Fruit fly (Drosophila melanogaster) whole organism, embryonic: ENCODE results near the gene Smox.
A peak's percentile ranks its signal among the peaks of the same experiment; 100 is the strongest.

Source experiments
- CG10267 ChIP-seq: fragments of 200-800 bp; sonication (Bioruptor generic); optimal IDR thresholded peaks from 2 replicates; lab custom pipeline; 2018; ENCODE audit warnings: missing biosample characterization, mild to moderate bottlenecking, missing genetic modification characterization, moderate library complexity
- CG10462 ChIP-seq: fragments of 200-800 bp; sonication (Bioruptor generic); optimal IDR thresholded peaks from 2 replicates; lab custom pipeline; 2016; ENCODE audit warnings: missing biosample characterization, missing genetic modification characterization
- CG11085 ChIP-seq: fragments of 200-800 bp; sonication (Bioruptor generic); IDR thresholded peaks from 2 replicates; pipeline ENCODE4 v1.3.6; 2022; ENCODE audit warnings: missing biosample characterization, missing genetic modification characterization
- CG12155 ChIP-seq: fragments of 200-800 bp; sonication (Bioruptor generic); optimal IDR thresholded peaks from 3 replicates; lab custom pipeline; 2016; ENCODE audit warnings: missing biosample characterization, missing genetic modification characterization
- CG12236 ChIP-seq: fragments of 200-800 bp; sonication (Bioruptor generic); optimal IDR thresholded peaks from 2 replicates; lab custom pipeline; 2016; ENCODE audit warnings: missing biosample characterization, missing genetic modification characterization
- CG12769 ChIP-seq: fragments of 200-800 bp; sonication (Bioruptor generic); optimal IDR thresholded peaks from 2 replicates; lab custom pipeline; 2019; ENCODE audit warnings: missing biosample characterization, mild to moderate bottlenecking, missing genetic modification characterization, moderate library complexity
- CG12942 ChIP-seq: fragments of 200-800 bp; sonication (Bioruptor generic); optimal IDR thresholded peaks from 3 replicates; lab custom pipeline; 2016; ENCODE audit warnings: missing biosample characterization, missing genetic modification characterization
- CG13296 ChIP-seq: fragments of 200-800 bp; sonication (Bioruptor generic); optimal IDR thresholded peaks from 3 replicates; lab custom pipeline; 2018; ENCODE audit warnings: missing biosample characterization, mild to moderate bottlenecking, missing genetic modification characterization
- CG14441 ChIP-seq: fragments of 200-800 bp; sonication (Bioruptor generic); IDR thresholded peaks from 2 replicates; pipeline ENCODE4 v1.3.6; 2022; ENCODE audit warnings: missing biosample characterization, missing genetic modification characterization
- CG15696 ChIP-seq: fragments of 200-800 bp; sonication (Bioruptor generic); optimal IDR thresholded peaks from 2 replicates; lab custom pipeline; 2019; ENCODE audit warnings: missing biosample characterization, mild to moderate bottlenecking, missing genetic modification characterization, moderate library complexity
- CG16779 ChIP-seq: fragments of 200-800 bp; sonication (Bioruptor generic); IDR thresholded peaks from 2 replicates; pipeline ENCODE4 v1.3.6; 2022; ENCODE audit warnings: missing biosample characterization, missing genetic modification characterization
- CG18764 ChIP-seq: fragments of 200-800 bp; sonication (Bioruptor generic); optimal IDR thresholded peaks from 3 replicates; lab custom pipeline; 2016; ENCODE audit warnings: missing biosample characterization, missing genetic modification characterization
- CG3065 ChIP-seq: fragments of 200-800 bp; sonication (Bioruptor generic); optimal IDR thresholded peaks from 2 replicates; lab custom pipeline; 2016; ENCODE audit warnings: missing biosample characterization, missing genetic modification characterization
- CG4707 ChIP-seq: fragments of 200-800 bp; sonication (Bioruptor generic); optimal IDR thresholded peaks from 2 replicates; lab custom pipeline; 2018; ENCODE audit warnings: missing biosample characterization, mild to moderate bottlenecking, missing genetic modification characterization, moderate library complexity
- CG7556 ChIP-seq: fragments of 200-800 bp; sonication (Bioruptor generic); optimal IDR thresholded peaks from 2 replicates; lab custom pipeline; 2017; ENCODE audit warnings: missing biosample characterization, mild to moderate bottlenecking, missing genetic modification characterization
- CG7745 ChIP-seq: fragments of 200-800 bp; sonication (Bioruptor generic); optimal IDR thresholded peaks from 2 replicates; lab custom pipeline; 2018; ENCODE audit warnings: missing biosample characterization, mild to moderate bottlenecking, missing genetic modification characterization, moderate library complexity
- CG7839 ChIP-seq: fragments of 200-800 bp; sonication (Bioruptor generic); optimal IDR thresholded peaks from 3 replicates; lab custom pipeline; 2018; ENCODE audit warnings: missing biosample characterization, mild to moderate bottlenecking, missing genetic modification characterization, moderate library complexity
- CG8359 ChIP-seq: fragments of 200-800 bp; sonication (Bioruptor generic); optimal IDR thresholded peaks from 2 replicates; lab custom pipeline; 2017; ENCODE audit warnings: missing biosample characterization, mild to moderate bottlenecking, missing genetic modification characterization, borderline replicate concordance
- Camta ChIP-seq: fragments of 200-800 bp; sonication (Bioruptor generic); optimal IDR thresholded peaks from 2 replicates; lab custom pipeline; 2016; ENCODE audit warnings: missing biosample characterization, missing genetic modification characterization
- HmgZ ChIP-seq: fragments of 200-800 bp; sonication (Bioruptor generic); optimal IDR thresholded peaks from 2 replicates; lab custom pipeline; 2018; ENCODE audit warnings: missing biosample characterization, mild to moderate bottlenecking, missing genetic modification characterization
- Hr39 ChIP-seq: fragments of >200 bp; optimal IDR thresholded peaks from 2 replicates; lab custom pipeline; 2017
- Hr78 ChIP-seq, 2 experiments: fragments of 200-800 bp in 1 of 2; fragments of >200 bp in 1 of 2; sonication (Bioruptor generic) in 1 of 2; optimal IDR thresholded peaks; 2 replicates each; lab custom pipeline; 2017 to 2019; ENCODE audit warnings: missing biosample characterization in 2 of 2, missing genetic modification characterization in 2 of 2, mild to moderate bottlenecking in 1 of 2, moderate library complexity in 1 of 2
- Poxn ChIP-seq: fragments of 200-800 bp; sonication (Bioruptor generic); IDR thresholded peaks from 2 replicates; pipeline ENCODE4 v1.3.6; 2022; ENCODE audit warnings: missing biosample characterization, missing genetic modification characterization
- Sin3A ChIP-seq: fragments of >200 bp; optimal IDR thresholded peaks from 2 replicates; lab custom pipeline; 2018
- Ssrp ChIP-seq: fragments of 200-800 bp; sonication (Bioruptor generic); optimal IDR thresholded peaks from 2 replicates; lab custom pipeline; 2018; ENCODE audit warnings: missing biosample characterization, mild to moderate bottlenecking, missing genetic modification characterization, moderate library complexity
- Stat92E ChIP-seq, 3 experiments: fragments of >200 bp in 2 of 3; fragments of 200-800 bp in 1 of 3; sonication (Bioruptor generic) in 1 of 3; optimal IDR thresholded peaks; 2 replicates each; lab custom pipeline; 2017 to 2019; ENCODE audit warnings: missing biosample characterization in 3 of 3, missing genetic modification characterization in 3 of 3, mild to moderate bottlenecking in 1 of 3, moderate library complexity in 1 of 3
- ap ChIP-seq: fragments of 200-800 bp; sonication (Bioruptor generic); IDR thresholded peaks from 2 replicates; pipeline ENCODE4 v1.3.6; 2022; ENCODE audit warnings: missing biosample characterization, missing genetic modification characterization
- ash1 ChIP-seq: fragments of 200-800 bp; sonication (Bioruptor generic); optimal IDR thresholded peaks from 2 replicates; lab custom pipeline; 2018; ENCODE audit warnings: missing biosample characterization, mild to moderate bottlenecking, missing genetic modification characterization
- btn ChIP-seq: fragments of 200-800 bp; sonication (Bioruptor generic); optimal IDR thresholded peaks from 2 replicates; lab custom pipeline; 2016; ENCODE audit warnings: missing biosample characterization, missing genetic modification characterization
- cas ChIP-seq: fragments of 200-800 bp; sonication (Bioruptor generic); IDR thresholded peaks from 2 replicates; pipeline ENCODE4 v1.3.6; 2022; ENCODE audit warnings: missing biosample characterization, missing genetic modification characterization
- chinmo ChIP-seq: fragments of 200-800 bp; sonication (Bioruptor generic); IDR thresholded peaks from 4 replicates; pipeline ENCODE4 v1.3.6; 2022; ENCODE audit warnings: missing biosample characterization, missing genetic modification characterization; ENCODE audit not compliant: partially characterized antibody
- crc ChIP-seq: fragments of 200-800 bp; sonication (Bioruptor generic); optimal IDR thresholded peaks from 2 replicates; lab custom pipeline; 2016; ENCODE audit warnings: missing biosample characterization, missing genetic modification characterization
- da ChIP-seq: fragments of 200-800 bp; sonication (Bioruptor generic); optimal IDR thresholded peaks from 2 replicates; lab custom pipeline; 2016; ENCODE audit warnings: missing biosample characterization, missing genetic modification characterization
- emc ChIP-seq: fragments of 200-800 bp; sonication (Bioruptor generic); optimal IDR thresholded peaks from 2 replicates; lab custom pipeline; 2016; ENCODE audit warnings: missing biosample characterization, missing genetic modification characterization
- ewg ChIP-seq: fragments of 200-800 bp; sonication (Bioruptor generic); optimal IDR thresholded peaks from 3 replicates; lab custom pipeline; 2017; ENCODE audit warnings: mild to moderate bottlenecking, missing biosample characterization, missing genetic modification reagents, missing genetic modification characterization
- fd96Cb ChIP-seq: fragments of 200-800 bp; sonication (Bioruptor generic); optimal IDR thresholded peaks from 2 replicates; lab custom pipeline; 2018; ENCODE audit warnings: missing biosample characterization, mild to moderate bottlenecking, missing genetic modification characterization, moderate library complexity
- gem ChIP-seq: fragments of 200-800 bp; sonication (Bioruptor generic); optimal IDR thresholded peaks from 2 replicates; lab custom pipeline; 2019; ENCODE audit warnings: missing biosample characterization, mild to moderate bottlenecking, missing genetic modification characterization, moderate library complexity
- gt ChIP-seq: fragments of 200-800 bp; sonication (Bioruptor generic); IDR thresholded peaks from 2 replicates; pipeline ENCODE4 v1.3.6; 2022; ENCODE audit warnings: missing biosample characterization, missing genetic modification characterization
- hkb ChIP-seq, 2 experiments: fragments of 200-800 bp in 1 of 2; fragments of >200 bp in 1 of 2; sonication (Bioruptor generic) in 1 of 2; IDR thresholded peaks in 1 of 2; optimal IDR thresholded peaks in 1 of 2; 2 replicates each; pipeline versions ENCODE4 v1.3.6 to Lab custom; 2017 to 2022; ENCODE audit warnings: missing biosample characterization in 1 of 2, missing genetic modification characterization in 1 of 2
- ken ChIP-seq: fragments of 200-800 bp; sonication (Bioruptor generic); IDR thresholded peaks from 3 replicates; pipeline ENCODE4 v1.3.6; 2022; ENCODE audit warnings: missing biosample characterization, missing genetic modification characterization
- lbe ChIP-seq: fragments of 200-800 bp; sonication (Bioruptor generic); optimal IDR thresholded peaks from 2 replicates; lab custom pipeline; 2016; ENCODE audit warnings: missing biosample characterization, mild to moderate bottlenecking, missing genetic modification characterization
- mld ChIP-seq: fragments of 200-800 bp; sonication (Bioruptor generic); IDR thresholded peaks from 3 replicates; pipeline ENCODE4 v1.3.6; 2022; ENCODE audit warnings: missing biosample characterization, missing genetic modification characterization; ENCODE audit not compliant: partially characterized antibody
- org-1 ChIP-seq: fragments of 200-800 bp; sonication (Bioruptor generic); optimal IDR thresholded peaks from 2 replicates; lab custom pipeline; 2017; ENCODE audit warnings: missing biosample characterization, missing genetic modification characterization
- peb ChIP-seq: fragments of 200-800 bp; sonication (Bioruptor generic); IDR thresholded peaks from 2 replicates; pipeline ENCODE4 v1.3.6; 2022; ENCODE audit warnings: missing biosample characterization, missing genetic modification characterization
- pros ChIP-seq: fragments of 200-800 bp; sonication (Bioruptor generic); optimal IDR thresholded peaks from 3 replicates; lab custom pipeline; 2019; ENCODE audit warnings: missing biosample characterization, mild to moderate bottlenecking, missing genetic modification characterization, moderate library complexity
- salm ChIP-seq: fragments of 200-800 bp; sonication (Bioruptor generic); optimal IDR thresholded peaks from 2 replicates; lab custom pipeline; 2018; ENCODE audit warnings: missing biosample characterization, mild to moderate bottlenecking, missing genetic modification characterization
- scrt ChIP-seq: fragments of 200-800 bp; sonication (Bioruptor generic); optimal IDR thresholded peaks from 2 replicates; lab custom pipeline; 2018; ENCODE audit warnings: missing biosample characterization, mild to moderate bottlenecking, missing genetic modification characterization, moderate library complexity
- slp2 ChIP-seq: fragments of 200-800 bp; sonication (Bioruptor generic); optimal IDR thresholded peaks from 2 replicates; lab custom pipeline; 2016; ENCODE audit warnings: missing biosample characterization, missing genetic modification characterization
- z ChIP-seq: fragments of 200-800 bp; sonication (Bioruptor generic); IDR thresholded peaks from 3 replicates; pipeline ENCODE4 v1.3.6; 2022; ENCODE audit warnings: missing biosample characterization, missing genetic modification characterization

The Smox gene

dm6 chrX:8101479-8102198 is 40.4 kb downstream of the Smox start, which contains the start of gene CG2258:
CG2258 (minus strand) TSS chrX:8102095.
- peak; percentile 77 for TF ChIP-seq scrt
- TF ChIP-seq CG12155 (GFP tag; lab: Kevin White, UChicago) = peak; percentile 78
- no peak for TF ChIP-seq da (GFP tag; lab: Kevin White, UChicago)
- peak; percentile 20 for TF ChIP-seq Ssrp (tag; lab: Kevin White, UChicago)
- peak; percentile 92 for TF ChIP-seq CG7839 (tag; lab: Kevin White, UChicago)
- no peak for TF ChIP-seq hkb (optimal IDR thresholded peaks at IDR 0.05; lab: Kevin White, UChicago)
- TF ChIP-seq hkb (GFP tag; IDR thresholded peaks at IDR 0.05; lab: Robert Waterston, UW) = peak; percentile 93
- TF ChIP-seq gt (GFP tag; lab: Robert Waterston, UW) = no peak
- TF ChIP-seq CG4707 (GFP tag; lab: Kevin White, UChicago) = peak; percentile 43
- no peak for TF ChIP-seq Camta (GFP tag; lab: Kevin White, UChicago)
- peak; percentile 58 for TF ChIP-seq CG18764 (GFP tag; lab: Kevin White, UChicago)
- TF ChIP-seq lbe (GFP tag; lab: Kevin White, UChicago) = peak; percentile 37
- TF ChIP-seq CG8359 = no peak
- no peak for TF ChIP-seq pros (GFP tag; lab: Kevin White, UChicago)
- TF ChIP-seq CG13296 (GFP tag; lab: Kevin White, UChicago) = peak; percentile 85
- TF ChIP-seq CG12942 (GFP tag; lab: Kevin White, UChicago) = peak; percentile 70
- TF ChIP-seq peb (GFP tag; lab: Robert Waterston, UW) = peak; percentile 61
- peak; percentile 44; the same call in 1 of the 2 replicates for TF ChIP-seq CG11085 (GFP tag; lab: Robert Waterston, UW)
- peak; percentile 87 for TF ChIP-seq ken (GFP tag; lab: Robert Waterston, UW)
- peak; percentile 47 for TF ChIP-seq org-1 (GFP tag; lab: Kevin White, UChicago)
- peak; percentile 90 for TF ChIP-seq fd96Cb (tag; lab: Kevin White, UChicago)
- TF ChIP-seq chinmo = 0 out of 4 replicates have a peak, but pooled peaks have one; percentile 29
- TF ChIP-seq CG7745 = no peak
- peak; percentile 51 for TF ChIP-seq CG15696 (tag; lab: Kevin White, UChicago)
- no peak for TF ChIP-seq mld (GFP tag; lab: Robert Waterston, UW)
- peak; percentile 1 for TF ChIP-seq CG10462 (GFP tag; lab: Kevin White, UChicago)
- TF ChIP-seq CG16779 (GFP tag; lab: Robert Waterston, UW) = peak; percentile 49; the same call in 1 of the 2 replicates
- TF ChIP-seq Poxn (GFP tag; lab: Robert Waterston, UW) = peak; percentile 37; the same call in 1 of the 2 replicates
- TF ChIP-seq ash1 (GFP tag; lab: Kevin White, UChicago) = no peak
- TF ChIP-seq CG12769 (tag; lab: Kevin White, UChicago) = peak; percentile 90
- TF ChIP-seq cas = peak; percentile 72
- TF ChIP-seq Sin3A (lab: Kevin White, UChicago) = no peak
- peak; percentile 15 for TF ChIP-seq slp2 (GFP tag; lab: Kevin White, UChicago)
- peak; percentile 74 for TF ChIP-seq CG10267 (tag; lab: Kevin White, UChicago)
- no peak for TF ChIP-seq Hr39
- no peak for TF ChIP-seq Stat92E (GFP tag; optimal IDR thresholded peaks at IDR 0.05; lab: Kevin White, UChicago)
- TF ChIP-seq ewg (GFP tag; lab: Kevin White, UChicago) = peak; percentile 74
- TF ChIP-seq CG7556 (GFP tag; lab: Kevin White, UChicago) = peak; percentile 76
- TF ChIP-seq crc (GFP tag; lab: Kevin White, UChicago) = no peak
- peak; percentile 91 for TF ChIP-seq gem (tag; lab: Kevin White, UChicago)
- peak; percentile 73 for TF ChIP-seq HmgZ
- peak; percentile 12 for TF ChIP-seq emc
- TF ChIP-seq z (GFP tag; lab: Robert Waterston, UW) = no peak
- TF ChIP-seq ap (GFP tag; lab: Robert Waterston, UW) = peak; percentile 80
- TF ChIP-seq Hr78 (GFP tag; optimal IDR thresholded peaks at IDR 0.05; lab: Kevin White, UChicago) = peak in 1 of 2 experiments; percentile 63
- peak; percentile 88 for TF ChIP-seq salm
- peak; percentile 69 for TF ChIP-seq btn
- peak; percentile 15 for TF ChIP-seq CG12236
- TF ChIP-seq CG3065 (GFP tag; lab: Kevin White, UChicago) = peak; percentile 37
- TF ChIP-seq CG14441 (GFP tag; lab: Robert Waterston, UW) = peak; percentile 88
